Worm (Caenorhabditis elegans): ENCODE data around the gene rheb-1.

The rheb-1 gene

DNA sequence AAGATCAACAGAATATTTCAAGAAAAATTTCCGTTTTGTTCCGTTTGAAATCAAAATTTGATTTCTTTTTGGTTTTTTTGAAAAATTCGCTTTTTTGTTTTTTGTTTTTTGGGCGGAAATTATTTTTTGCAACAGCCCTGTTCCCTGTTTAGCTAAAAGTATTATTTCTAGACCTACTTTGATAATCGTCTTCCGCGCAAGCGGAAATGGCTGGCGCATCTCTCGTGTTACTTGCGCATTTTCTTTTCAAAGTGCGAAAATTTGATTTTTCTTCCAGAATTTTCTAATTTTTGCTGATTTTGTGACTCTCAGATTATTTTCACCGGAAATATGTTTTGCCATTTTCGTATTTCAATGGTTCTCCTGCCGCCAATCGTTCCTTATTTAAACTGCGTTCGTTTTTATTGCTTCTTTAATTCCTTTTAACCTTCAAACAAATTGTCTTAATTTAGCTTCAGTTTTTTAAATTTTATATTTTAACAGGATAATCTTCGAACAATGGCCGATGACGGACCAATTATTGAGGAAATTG is 22.2 kb downstream of the rheb-1 start, which contains the start of gene cpar-1 (continued):
- TF ChIP-seq lin-54 (GFP tag; optimal IDR thresholded peaks at IDR 0.05): no peak
- TF ChIP-seq cebp-1 (GFP tag; IDR thresholded peaks at IDR 0.05): no peak
- no peak for TF ChIP-seq cebp-1 (tag; optimal IDR thresholded peaks at IDR 0.05)
- TF ChIP-seq rec-8 (tag; optimal IDR thresholded peaks at IDR 0.05): no peak
- TF ChIP-seq atf-7 (tag; optimal IDR thresholded peaks at IDR 0.05): no peak
- no peak for TF ChIP-seq pha-4 (tag; optimal IDR thresholded peaks at IDR 0.05)
- no peak for TF ChIP-seq tbp1 (GFP tag; optimal IDR thresholded peaks at IDR 0.05)
- TF ChIP-seq ztf-3 (GFP tag; optimal IDR thresholded peaks at IDR 0.05): no peak
- peak; percentile 94 for TF ChIP-seq xnd-1 (tag; optimal IDR thresholded peaks at IDR 0.05)
- no peak for TF ChIP-seq Y53F4B.3 (GFP tag; IDR thresholded peaks at IDR 0.05)
- TF ChIP-seq Y67H2A.10 (GFP tag; conservative IDR thresholded peaks at IDR 0.05): no peak
- TF ChIP-seq cebp-2 (GFP tag; IDR thresholded peaks at IDR 0.05): no peak
- TF ChIP-seq F57A8.1 (GFP tag; optimal IDR thresholded peaks at IDR 0.05): no peak
- TF ChIP-seq madf-10 (tag; optimal IDR thresholded peaks at IDR 0.05): no peak
- no peak for TF ChIP-seq T26A5.8 (tag; optimal IDR thresholded peaks at IDR 0.05)
- no peak for TF ChIP-seq rpc-1 (optimal IDR thresholded peaks at IDR 0.05)
- no peak for TF ChIP-seq rpc-1 (tag; optimal IDR thresholded peaks at IDR 0.05)
- no peak for TF ChIP-seq mel-28 (tag; optimal IDR thresholded peaks at IDR 0.05; ENCODE audit: borderline replicate concordance)
- no peak for TF ChIP-seq dpff-1 (tag; optimal IDR thresholded peaks at IDR 0.05)
- no peak for TF ChIP-seq K12H6.12 (tag; optimal IDR thresholded peaks at IDR 0.05)
- TF ChIP-seq Y53G8AR.9 (GFP tag; conservative IDR thresholded peaks at IDR 0.05): 0 out of 2 replicates have a peak, but pooled peaks have one; percentile 25
- no peak for TF ChIP-seq B0019.2 (GFP tag; conservative IDR thresholded peaks at IDR 0.05)
- no peak; the same call in 1 of the 2 replicates for TF ChIP-seq D2030.7 (GFP tag; IDR thresholded peaks at IDR 0.05)
- no peak for TF ChIP-seq K11D2.4 (GFP tag; IDR thresholded peaks at IDR 0.05)
- no peak for TF ChIP-seq hlh-26 (GFP tag; conservative IDR thresholded peaks at IDR 0.05)
- no peak for TF ChIP-seq fkh-3 (tag; optimal IDR thresholded peaks at IDR 0.05)
- TF ChIP-seq Y79H2A.3 (GFP tag; conservative IDR thresholded peaks at IDR 0.05): no peak
- TF ChIP-seq bed-2 (GFP tag; IDR thresholded peaks at IDR 0.05): no peak
- no peak for TF ChIP-seq ztf-6 (GFP tag; IDR thresholded peaks at IDR 0.05)
- no peak for TF ChIP-seq nhr-90 (tag; optimal IDR thresholded peaks at IDR 0.05)
- TF ChIP-seq ceh-40 (GFP tag; IDR thresholded peaks at IDR 0.05): no peak
- no peak for TF ChIP-seq F10E7.11 (tag; optimal IDR thresholded peaks at IDR 0.05)
- TF ChIP-seq F37B4.10 (GFP tag; IDR thresholded peaks at IDR 0.05): no peak
- no peak for TF ChIP-seq ceh-100 (GFP tag; IDR thresholded peaks at IDR 0.05)
- no peak for TF ChIP-seq tbx-9 (tag; optimal IDR thresholded peaks at IDR 0.05; ENCODE audit: borderline replicate concordance)
- no peak for TF ChIP-seq unc-62 (GFP tag; optimal IDR thresholded peaks at IDR 0.05)
- TF ChIP-seq ZK185.1 (tag; optimal IDR thresholded peaks at IDR 0.05; ENCODE audit: poor library complexity, severe bottlenecking): no peak
- no peak for TF ChIP-seq ets-4 (GFP tag; optimal IDR thresholded peaks at IDR 0.05)
- no peak for TF ChIP-seq akir-1 (GFP tag; optimal IDR thresholded peaks at IDR 0.05)
- TF ChIP-seq C06A6.2 (GFP tag; conservative IDR thresholded peaks at IDR 0.05): no peak
- peak; percentile 77 for TF ChIP-seq snpc-3.4 (tag; optimal IDR thresholded peaks at IDR 0.05)
- TF ChIP-seq pbrm-1 (GFP tag; IDR thresholded peaks at IDR 0.05): no peak
- no peak for TF ChIP-seq ccch-3 (GFP tag; optimal IDR thresholded peaks at IDR 0.05)
- no peak for TF ChIP-seq lin-35 (GFP tag; optimal IDR thresholded peaks at IDR 0.05)
- no peak for TF ChIP-seq B0035.1 (tag; optimal IDR thresholded peaks at IDR 0.05)
- TF ChIP-seq lin-40 (tag; optimal IDR thresholded peaks at IDR 0.05): no peak
- peak; percentile 5 for TF ChIP-seq F49E8.2 (tag; optimal IDR thresholded peaks at IDR 0.05; ENCODE audit: insufficient read depth)
- no peak for TF ChIP-seq mxl-1 (tag; optimal IDR thresholded peaks at IDR 0.05)
- no peak for TF ChIP-seq F52B5.7 (tag; optimal IDR thresholded peaks at IDR 0.05)
